Worm (Caenorhabditis elegans) whole organism, midembryonic: ENCODE results near the gene F43G6.4.

ENCODE experiments used
- cog-1 ChIP-seq: sonication (generic microtip); optimal IDR thresholded peaks from 2 replicates; lab custom pipeline; 2016; ENCODE audit warnings: missing genetic modification characterization, missing compliant biosample characterization
- flt-1 ChIP-seq: fragments of 200-800 bp; sonication (Bioruptor generic); IDR thresholded peaks from 2 replicates; pipeline ENCODE4 v1.3.6; 2022; ENCODE audit warnings: missing genetic modification characterization, missing compliant biosample characterization
- klf-2 ChIP-seq: fragments of 200-800 bp; sonication (Bioruptor generic); conservative IDR thresholded peaks from 2 replicates; pipeline ENCODE4 v1.3.6; 2022; ENCODE audit warnings: missing genetic modification reagents, missing genetic modification characterization, missing compliant biosample characterization
- med-1 ChIP-seq: sonication (generic microtip); optimal IDR thresholded peaks from 2 replicates; lab custom pipeline; 2017; ENCODE audit warnings: missing genetic modification characterization, mild to moderate bottlenecking, missing compliant biosample characterization, antibody characterized with exemption, missing genetic modification reagents; ENCODE audit not compliant: insufficient read depth
- ref-1 ChIP-seq: fragments of 200-800 bp; sonication (Bioruptor generic); conservative IDR thresholded peaks from 2 replicates; pipeline ENCODE4 v1.3.6; 2022; ENCODE audit warnings: missing genetic modification reagents, missing genetic modification characterization, missing compliant biosample characterization
- tab-1 ChIP-seq: fragments of 200-800 bp; sonication (Bioruptor generic); IDR thresholded peaks from 2 replicates; pipeline ENCODE4 v1.3.6; 2022; ENCODE audit warnings: missing genetic modification characterization, missing compliant biosample characterization
- ztf-29 ChIP-seq: fragments of 200-800 bp; sonication (Bioruptor generic); IDR thresholded peaks from 2 replicates; pipeline ENCODE4 v1.3.6; 2022; ENCODE audit warnings: missing genetic modification reagents, missing genetic modification characterization, missing compliant biosample characterization

DNA sequence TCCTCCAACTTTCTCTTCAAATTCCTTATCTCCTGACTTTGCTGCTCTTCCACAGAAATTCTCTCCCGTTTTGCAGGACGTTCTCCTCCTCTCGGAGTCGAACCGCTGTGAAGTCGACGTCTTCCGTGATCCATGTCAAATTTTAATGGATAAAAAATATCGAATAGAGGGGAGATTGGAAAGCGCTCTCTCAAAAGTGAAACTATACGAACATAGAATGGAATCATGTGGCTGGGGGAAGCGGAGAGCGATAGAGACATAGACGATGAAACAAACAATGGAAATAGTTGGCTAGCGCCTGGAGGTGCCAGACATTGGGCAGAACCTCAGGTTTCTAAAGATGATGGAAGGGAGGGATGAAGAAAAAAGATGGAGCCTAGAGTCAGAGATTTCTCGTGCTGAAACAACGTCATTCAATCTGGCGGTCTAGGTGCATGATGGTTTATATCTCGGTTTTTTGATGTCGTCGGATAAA, 23.4 kb downstream of the F43G6.4 start, which contains the start of gene F43G6.8:
- TF ChIP-seq flt-1 = no peak
- no peak for TF ChIP-seq ztf-29 (GFP tag; lab: Robert Waterston, UW)
- TF ChIP-seq cog-1 (tag; lab: Kevin White, UChicago) = no peak
- no peak for TF ChIP-seq tab-1 (GFP tag; lab: Robert Waterston, UW)
- no peak for TF ChIP-seq ref-1
- TF ChIP-seq med-1 (GFP tag; lab: Kevin White, UChicago) = no peak
- TF ChIP-seq klf-2 (GFP tag; lab: Robert Waterston, UW) = no peak
